Fruit fly (Drosophila melanogaster) whole organism, pupa: Measurements from ENCODE around the gene Prp40.

Source experiments
- CG10348 ChIP-seq: fragments of 200-800 bp; sonication (Bioruptor generic); IDR thresholded peaks from 2 replicates; pipeline ENCODE4 v1.3.6; 2022; ENCODE audit warnings: missing biosample characterization, missing genetic modification characterization
- CG12605 ChIP-seq: fragments of 200-800 bp; sonication (Bioruptor generic); IDR thresholded peaks from 2 replicates; pipeline ENCODE4 v1.3.6; 2022; ENCODE audit warnings: missing biosample characterization, missing genetic modification characterization
- CG14655 ChIP-seq: fragments of 200-800 bp; sonication (Bioruptor generic); optimal IDR thresholded peaks from 3 replicates; lab custom pipeline; 2017; ENCODE audit warnings: mild to moderate bottlenecking, missing biosample characterization, missing genetic modification reagents, missing genetic modification characterization
- CG15710 ChIP-seq: fragments of 200-800 bp; sonication (Bioruptor generic); optimal IDR thresholded peaks from 2 replicates; lab custom pipeline; 2018; ENCODE audit warnings: missing biosample characterization, mild to moderate bottlenecking, missing genetic modification characterization, moderate library complexity
- CG8301 ChIP-seq: fragments of 200-800 bp; sonication (Bioruptor generic); optimal IDR thresholded peaks from 2 replicates; lab custom pipeline; 2018; ENCODE audit warnings: missing biosample characterization, mild to moderate bottlenecking, missing genetic modification characterization
- Pif1B ChIP-seq: fragments of 200-800 bp; sonication (Bioruptor generic); optimal IDR thresholded peaks from 3 replicates; lab custom pipeline; 2016; ENCODE audit warnings: missing biosample characterization, missing genetic modification characterization
- Snoo ChIP-seq: fragments of 200-800 bp; sonication (Bioruptor generic); optimal IDR thresholded peaks from 3 replicates; lab custom pipeline; 2017; ENCODE audit warnings: missing biosample characterization, mild to moderate bottlenecking, missing genetic modification characterization, inconsistent platforms
- gl ChIP-seq: fragments of 200-800 bp; sonication (Bioruptor generic); optimal IDR thresholded peaks from 2 replicates; lab custom pipeline; 2018; ENCODE audit warnings: missing biosample characterization, mild to moderate bottlenecking, missing genetic modification characterization
- rn ChIP-seq: fragments of 200-800 bp; sonication (Bioruptor generic); IDR thresholded peaks from 2 replicates; pipeline ENCODE4 v1.3.6; 2022; ENCODE audit warnings: missing biosample characterization, missing genetic modification characterization

dm6 chr2L:3001953-3002352, 21.1 kb upstream of the Prp40 start:
- TF ChIP-seq gl = no peak
- TF ChIP-seq CG15710 (tag; lab: Kevin White, UChicago) = no peak
- TF ChIP-seq Snoo = no peak
- no peak for TF ChIP-seq CG14655
- TF ChIP-seq CG12605 (GFP tag; lab: Robert Waterston, UW) = peak; percentile 39; the same call in 1 of the 2 replicates
- TF ChIP-seq CG10348 (GFP tag; lab: Robert Waterston, UW) = no peak
- no peak for TF ChIP-seq Pif1B (GFP tag; lab: Kevin White, UChicago)
- peak; percentile 69 for TF ChIP-seq CG8301 (tag; lab: Kevin White, UChicago)
- TF ChIP-seq rn (GFP tag; lab: Robert Waterston, UW) = no peak
